Worm (Caenorhabditis elegans): ENCODE measurements around the gene nos-3.

Gene nos-3

ce11 chrII:9738820-9739219 is 7.3 kb upstream of the nos-3 start (continued):
- TF ChIP-seq fos-1 (tag; optimal IDR thresholded peaks at IDR 0.05) (no peak), nhr-6 (tag; optimal IDR thresholded peaks at IDR 0.05) (peak; percentile 25), vab-7 (GFP tag; IDR thresholded peaks at IDR 0.05) (no peak), aha-1 (tag) (peak; percentile 90), T20F7.1 (GFP tag; optimal IDR thresholded peaks at IDR 0.05) (no peak), T26A8.4 (GFP tag; IDR thresholded peaks at IDR 0.05) (peak; percentile 62), fkh-10 (GFP tag; optimal IDR thresholded peaks at IDR 0.05) (no peak), snpc-4 (tag; optimal IDR thresholded peaks at IDR 0.05) (no peak), ces-1 (GFP tag; optimal IDR thresholded peaks at IDR 0.05) (no peak), Y105C5A.15 (GFP tag; IDR thresholded peaks at IDR 0.05) (peak; percentile 53; the same call in 1 of the 2 replicates), hif-1 (tag; optimal IDR thresholded peaks at IDR 0.05) (no peak), ceh-62 (tag; optimal IDR thresholded peaks at IDR 0.05) (no peak), ctbp-1 (GFP tag; IDR thresholded peaks at IDR 0.05) (no peak), lir-3 (tag; optimal IDR thresholded peaks at IDR 0.05) (no peak), ceh-28 (tag; optimal IDR thresholded peaks at IDR 0.05) (no peak), egl-27 (tag; optimal IDR thresholded peaks at IDR 0.05) (no peak), nhr-25 (tag; optimal IDR thresholded peaks at IDR 0.05; ENCODE audit: borderline replicate concordance, insufficient read depth) (no peak), jun-1 (tag; optimal IDR thresholded peaks at IDR 0.05) (no peak), zag-1 (tag; optimal IDR thresholded peaks at IDR 0.05) (no peak), nhr-111 (GFP tag; optimal IDR thresholded peaks at IDR 0.05) (no peak), saeg-2 (GFP tag; IDR thresholded peaks at IDR 0.05) (0 out of 2 replicates have a peak, but pooled peaks have one; percentile 15), R02D3.7 (tag; optimal IDR thresholded peaks at IDR 0.05) (no peak), snpc-1.2 (GFP tag; IDR thresholded peaks at IDR 0.05) (0 out of 2 replicates have a peak, but pooled peaks have one; percentile 13), nhr-10 (tag; optimal IDR thresholded peaks at IDR 0.05) (no peak), ceh-20 (GFP tag; IDR thresholded peaks at IDR 0.05) (no peak), lin-15B (tag; optimal IDR thresholded peaks at IDR 0.05) (no peak), hlh-11 (tag; optimal IDR thresholded peaks at IDR 0.05) (peak; percentile 90), rbr-2 (tag; optimal IDR thresholded peaks at IDR 0.05) (no peak), hmg-1.1 (GFP tag; IDR thresholded peaks at IDR 0.05) (no peak), zfp-3 (GFP tag; conservative IDR thresholded peaks at IDR 0.05) (0 out of 2 replicates have a peak, but pooled peaks have one; percentile 25), nhr-102 (tag; optimal IDR thresholded peaks at IDR 0.05) (peak; percentile 63), gei-8 (GFP tag; optimal IDR thresholded peaks at IDR 0.05) (peak; percentile 56), F37D6.2 (tag; optimal IDR thresholded peaks at IDR 0.05) (no peak), nhr-42 (GFP tag; IDR thresholded peaks at IDR 0.05) (0 out of 2 replicates have a peak, but pooled peaks have one; percentile 45), mes-2 (tag; optimal IDR thresholded peaks at IDR 0.05; ENCODE audit: poor library complexity, severe bottlenecking) (peak; percentile 5), unc-39 (tag; optimal IDR thresholded peaks at IDR 0.05) (no peak), sdz-12 (GFP tag; optimal IDR thresholded peaks at IDR 0.05) (no peak), ama-1 (optimal IDR thresholded peaks at IDR 0.05) (peak; percentile 65), mdl-1 (tag; optimal IDR thresholded peaks at IDR 0.05) (peak in 1 of 2 experiments; percentile 70), ZK337.2 (GFP tag; IDR thresholded peaks at IDR 0.05) (no peak), nhr-28 (tag; optimal IDR thresholded peaks at IDR 0.05) (peak; percentile 62), mdt-29 (GFP tag; IDR thresholded peaks at IDR 0.05) (no peak), php-3 (GFP tag; IDR thresholded peaks at IDR 0.05) (peak; percentile 92), nhr-11 (tag; optimal IDR thresholded peaks at IDR 0.05) (no peak), madf-5 (GFP tag; IDR thresholded peaks at IDR 0.05) (no peak), tra-1 (GFP tag; IDR thresholded peaks at IDR 0.05) (peak; percentile 90), mxl-3 (GFP tag; optimal IDR thresholded peaks at IDR 0.05) (peak; percentile 61), attf-4 (tag; optimal IDR thresholded peaks at IDR 0.05) (no peak), Y48G9A.11 (GFP tag; IDR thresholded peaks at IDR 0.05) (no peak), daf-19 (GFP tag; conservative IDR thresholded peaks at IDR 0.05) (no peak), dmd-9 (GFP tag; IDR thresholded peaks at IDR 0.05) (no peak), unc-62 (GFP tag; optimal IDR thresholded peaks at IDR 0.05 in 1 of 2) (no peak), unc-62 (tag; optimal IDR thresholded peaks at IDR 0.05) (no peak)
